Fruit fly (Drosophila melanogaster): ENCODE results near the gene CG2147.

CG2147 gene

DNA sequence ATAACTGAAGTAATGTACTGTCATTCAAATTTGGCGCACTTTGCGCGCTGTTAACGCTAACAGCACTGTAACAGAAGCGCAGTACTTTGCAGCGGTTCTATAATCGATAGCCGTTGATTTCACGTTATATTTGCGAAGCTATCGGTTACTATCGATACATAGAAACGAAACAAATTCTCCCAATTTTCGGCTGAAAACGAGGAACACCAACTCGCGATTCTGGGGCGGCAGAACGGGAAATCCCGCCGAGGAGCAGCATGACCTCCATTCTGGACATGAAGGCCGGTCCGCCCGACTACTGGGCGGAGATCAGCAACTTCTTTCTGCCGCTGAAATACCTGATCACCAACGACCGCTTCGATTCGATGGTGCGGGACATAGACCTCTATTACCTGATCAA is 32.8 kb downstream of the CG2147 start, which contains the start of gene CG1636:
TSS of gene CG1636 (plus strand) at position 122 of the 400 bp plus-strand sequence.
- TF ChIP-seq CG1620 (GFP tag; optimal IDR thresholded peaks at IDR 0.05) (no peak), ovo (GFP tag; optimal IDR thresholded peaks at IDR 0.05) (no peak), Hr96 (GFP tag; optimal IDR thresholded peaks at IDR 0.05) (no peak), tj (GFP tag; optimal IDR thresholded peaks at IDR 0.05) (no peak), CG33017 (tag; optimal IDR thresholded peaks at IDR 0.05) (no peak), Clk (GFP tag; optimal IDR thresholded peaks at IDR 0.05) (no peak), cnc (optimal IDR thresholded peaks at IDR 0.05) (no peak), CG7101 (tag; optimal IDR thresholded peaks at IDR 0.05) (no peak), CG12768 (GFP tag; optimal IDR thresholded peaks at IDR 0.05) (no peak), kay (GFP tag; ENCODE audit: borderline replicate concordance) (no peak), CG14711 (tag; optimal IDR thresholded peaks at IDR 0.05) (no peak), Crg-1 (GFP tag; optimal IDR thresholded peaks at IDR 0.05) (no peak)

dm6 chrX:8273799-8274484 is 33.5 kb downstream of the CG2147 start, which contains the start of gene CG15343:
CG15343 (minus strand) TSS chrX:8273806.
- TF ChIP-seq CG5204 (GFP tag; optimal IDR thresholded peaks at IDR 0.05) (no peak), cic (GFP tag; optimal IDR thresholded peaks at IDR 0.05) (no peak), bab1 (GFP tag; optimal IDR thresholded peaks at IDR 0.05) (peak; percentile 8), Mnt (GFP tag; optimal IDR thresholded peaks at IDR 0.05) (no peak), CG33017 (tag; optimal IDR thresholded peaks at IDR 0.05) (no peak), ovo (GFP tag; optimal IDR thresholded peaks at IDR 0.05) (no peak), CG7101 (tag; optimal IDR thresholded peaks at IDR 0.05) (no peak), CG1620 (GFP tag; optimal IDR thresholded peaks at IDR 0.05) (peak; percentile 32), Hr96 (GFP tag; optimal IDR thresholded peaks at IDR 0.05) (no peak), pad (GFP tag; optimal IDR thresholded peaks at IDR 0.05) (peak; percentile 33), Clk (GFP tag; optimal IDR thresholded peaks at IDR 0.05) (no peak), CG14711 (tag; optimal IDR thresholded peaks at IDR 0.05) (peak; percentile 1), toe (GFP tag; optimal IDR thresholded peaks at IDR 0.05) (peak; percentile 16)

DNA sequence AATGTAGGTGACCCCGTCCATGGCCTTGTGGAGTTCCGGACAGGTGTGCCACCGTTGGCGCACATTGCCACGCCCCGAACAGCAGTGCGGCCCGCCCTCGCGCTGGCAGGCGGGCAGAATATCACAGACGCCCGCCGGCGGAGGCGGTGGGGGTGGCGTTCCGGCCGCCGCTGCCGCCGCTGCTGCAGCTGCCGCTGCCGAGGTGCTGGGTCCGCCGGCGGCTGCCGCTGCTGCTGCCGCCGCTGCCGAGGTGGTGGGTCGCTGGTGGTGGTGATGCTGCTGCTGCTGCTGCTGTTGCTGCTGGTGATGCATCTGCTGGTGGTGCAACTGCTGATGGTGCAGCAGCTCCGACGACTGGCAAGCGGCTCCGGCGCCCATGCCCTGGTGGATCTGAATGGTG is 44.6 kb downstream of the CG2147 start:
- TF ChIP-seq tj (GFP tag; optimal IDR thresholded peaks at IDR 0.05): no peak
- no peak for TF ChIP-seq CG7045 (GFP tag; optimal IDR thresholded peaks at IDR 0.05)
- no peak for TF ChIP-seq cnc (optimal IDR thresholded peaks at IDR 0.05)
- no peak for TF ChIP-seq Crg-1 (GFP tag; optimal IDR thresholded peaks at IDR 0.05)
- TF ChIP-seq kay (GFP tag; ENCODE audit: borderline replicate concordance): no peak
- TF ChIP-seq CG7101 (tag; optimal IDR thresholded peaks at IDR 0.05): no peak
- no peak for TF ChIP-seq cic (GFP tag; optimal IDR thresholded peaks at IDR 0.05)

DNA sequence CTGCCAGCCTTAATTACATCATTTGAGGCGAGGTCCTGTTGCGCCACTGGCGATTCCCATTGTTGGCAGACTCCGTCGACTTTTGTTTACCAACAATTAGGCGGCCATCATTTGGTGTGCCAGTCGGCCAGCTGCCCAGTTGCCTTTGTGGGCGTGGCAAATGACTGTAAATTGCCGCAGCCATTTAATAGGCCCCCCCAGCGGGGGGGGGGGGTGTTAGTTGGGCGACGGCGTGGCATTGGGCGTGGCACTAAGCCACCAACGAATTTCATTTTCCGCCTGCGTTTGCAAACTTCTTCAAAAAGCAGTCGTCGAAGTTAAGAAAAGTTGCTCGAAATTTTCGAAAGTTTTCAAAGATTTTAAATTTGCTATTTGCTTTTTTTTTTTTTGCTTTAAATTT is 46.4 kb downstream of the CG2147 start:
- no peak for TF ChIP-seq bab1 (GFP tag; optimal IDR thresholded peaks at IDR 0.05)
- TF ChIP-seq CG7045 (GFP tag; optimal IDR thresholded peaks at IDR 0.05): no peak
- TF ChIP-seq CG14711 (tag; optimal IDR thresholded peaks at IDR 0.05): no peak
- TF ChIP-seq Clk (GFP tag; optimal IDR thresholded peaks at IDR 0.05): no peak
- TF ChIP-seq CG12768 (GFP tag; optimal IDR thresholded peaks at IDR 0.05): no peak
- TF ChIP-seq cic (GFP tag; optimal IDR thresholded peaks at IDR 0.05): no peak
- no peak for TF ChIP-seq CG7101 (tag; optimal IDR thresholded peaks at IDR 0.05)
- no peak for TF ChIP-seq pad (GFP tag; optimal IDR thresholded peaks at IDR 0.05)
- TF ChIP-seq CG1620 (GFP tag; optimal IDR thresholded peaks at IDR 0.05): no peak
- TF ChIP-seq Crg-1 (GFP tag; optimal IDR thresholded peaks at IDR 0.05): no peak
- TF ChIP-seq CG5204 (GFP tag; optimal IDR thresholded peaks at IDR 0.05): no peak
- no peak for TF ChIP-seq ovo (GFP tag; optimal IDR thresholded peaks at IDR 0.05)
- no peak for TF ChIP-seq CG33017 (tag; optimal IDR thresholded peaks at IDR 0.05)
- no peak for TF ChIP-seq cnc (optimal IDR thresholded peaks at IDR 0.05)
- no peak for TF ChIP-seq tj (GFP tag; optimal IDR thresholded peaks at IDR 0.05)
